Worm (Caenorhabditis elegans): Measurements from ENCODE around the gene lro-1.

Gene lro-1

DNA sequence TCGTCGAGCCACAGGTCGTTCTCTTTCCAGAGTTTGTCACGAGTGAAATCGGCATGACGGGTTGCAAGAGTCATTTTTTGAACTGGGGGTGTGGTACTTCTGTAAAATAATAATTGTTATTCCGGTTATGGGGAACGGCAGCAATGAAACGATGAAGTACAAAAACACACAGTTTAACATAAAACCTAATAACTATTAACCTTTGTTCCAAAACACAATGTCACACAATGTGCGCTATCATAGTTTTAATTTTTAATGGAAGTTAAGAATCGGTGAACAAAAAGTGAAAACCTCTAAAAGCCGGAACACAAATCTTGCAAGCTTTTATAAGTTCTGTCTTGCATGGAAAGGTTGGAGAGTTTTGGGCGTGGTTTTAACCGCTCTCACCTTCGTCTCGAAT is 36.4 kb upstream of the lro-1 start, which contains the start of gene hsp-43:
Gene hsp-43, minus strand, starts transcription at position 101 of the 400 bp plus-strand sequence.
- TF ChIP-seq eyg-1 (tag; optimal IDR thresholded peaks at IDR 0.05) (no peak), mec-3 (tag; optimal IDR thresholded peaks at IDR 0.05; ENCODE audit: borderline replicate concordance) (no peak), ets-4 (tag; optimal IDR thresholded peaks at IDR 0.05) (no peak), gmeb-2 (tag; optimal IDR thresholded peaks at IDR 0.05) (no peak), unc-42 (tag; optimal IDR thresholded peaks at IDR 0.05) (no peak), npax-4 (tag; optimal IDR thresholded peaks at IDR 0.05) (no peak)

DNA sequence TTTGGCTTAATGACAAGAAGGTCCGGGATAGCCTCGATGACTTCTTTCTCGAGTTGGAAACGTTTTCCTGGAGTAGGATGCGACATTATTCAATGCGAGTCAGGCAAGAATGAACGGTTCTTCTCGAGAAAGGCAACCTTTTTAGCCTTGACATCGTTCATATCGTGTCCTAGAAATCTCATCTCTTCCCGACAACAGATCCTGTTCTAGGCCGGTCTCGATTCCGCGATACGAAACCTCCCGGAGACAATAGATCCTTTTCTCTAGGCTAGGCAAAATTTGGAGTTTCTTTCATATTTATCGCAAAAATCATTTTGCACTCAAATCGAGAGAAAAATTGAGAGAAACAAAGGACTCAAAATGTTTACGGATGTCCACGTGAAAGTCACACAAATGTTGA is 32.9 kb upstream of the lro-1 start, which contains the start of gene rml-3:
Gene rml-3, minus strand, starts transcription at position 93 of the 400 bp plus-strand sequence.
- TF ChIP-seq ceh-6 (GFP tag; optimal IDR thresholded peaks at IDR 0.05) = no peak
- peak; percentile 51 for TF ChIP-seq rnt-1 (tag; optimal IDR thresholded peaks at IDR 0.05)

DNA sequence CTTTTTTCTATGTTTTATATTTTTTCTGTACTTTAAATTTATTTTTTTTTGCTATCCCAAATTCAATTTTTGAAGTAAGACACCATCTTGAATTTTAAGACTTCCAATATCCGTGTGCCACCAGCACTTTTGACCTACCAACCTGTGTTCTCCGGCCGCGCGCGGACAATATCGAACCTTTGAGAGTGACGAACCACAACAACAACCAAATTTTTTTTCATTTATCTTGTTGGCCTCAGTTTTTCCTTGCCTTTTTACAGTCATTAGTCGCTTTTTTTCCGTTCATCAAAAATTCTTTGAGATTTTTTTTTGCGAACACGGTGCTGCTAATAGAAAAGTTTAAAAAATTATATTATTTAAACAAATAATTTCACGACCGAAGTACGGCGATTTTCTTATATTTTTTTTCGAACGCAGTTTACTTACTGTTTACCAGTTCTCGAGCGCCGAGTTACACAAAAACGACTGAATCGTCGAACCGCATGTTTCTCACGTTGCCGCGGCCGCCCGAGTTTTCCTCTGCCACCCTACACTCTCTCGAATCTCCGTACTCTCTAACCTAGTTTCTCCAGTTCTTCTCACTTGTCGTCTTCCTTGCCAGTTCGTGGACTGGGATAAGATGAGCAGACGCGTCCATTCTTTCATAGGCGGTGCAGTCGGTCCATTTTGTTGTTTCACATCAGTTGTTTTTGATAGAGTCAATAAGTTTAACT is 31.8 kb upstream of the lro-1 start:
- TF ChIP-seq madf-2 (tag; optimal IDR thresholded peaks at IDR 0.05) = no peak
- TF ChIP-seq ceh-18 (tag; optimal IDR thresholded peaks at IDR 0.05) = peak; percentile 4
- no peak for TF ChIP-seq ceh-22 (tag; optimal IDR thresholded peaks at IDR 0.05)

DNA sequence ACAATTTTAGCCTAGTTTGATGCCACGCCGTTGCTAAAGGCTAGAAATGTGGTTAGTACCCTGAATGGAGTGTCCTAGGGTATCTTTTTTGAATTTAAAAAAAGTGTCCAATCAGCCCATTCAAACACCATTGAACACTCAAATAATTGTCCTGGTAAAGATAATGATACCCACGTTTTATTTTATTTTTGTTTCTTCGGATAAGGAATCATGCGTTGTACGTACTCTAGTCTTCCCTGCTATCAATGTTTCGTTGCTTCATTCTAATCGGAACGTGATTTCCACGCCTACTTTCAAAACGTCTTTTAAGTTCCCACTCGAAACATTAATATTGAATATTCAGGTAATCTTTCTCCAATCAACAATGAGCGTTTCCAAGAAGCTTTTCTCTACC is 31.3 kb upstream of the lro-1 start, which contains the start of gene got-2.2:
Gene got-2.2, plus strand, starts transcription at position 344 of the 394 bp plus-strand sequence.
- TF ChIP-seq gmeb-2 (tag; optimal IDR thresholded peaks at IDR 0.05) = no peak
- no peak for TF ChIP-seq ceh-14 (tag; optimal IDR thresholded peaks at IDR 0.05)
- TF ChIP-seq syd-9 (tag; optimal IDR thresholded peaks at IDR 0.05) = no peak
- TF ChIP-seq unc-86 (tag; optimal IDR thresholded peaks at IDR 0.05) = no peak
- TF ChIP-seq npax-4 (tag; optimal IDR thresholded peaks at IDR 0.05) = no peak
- TF ChIP-seq pag-3 (tag; optimal IDR thresholded peaks at IDR 0.05; ENCODE audit: borderline replicate concordance) = no peak
- TF ChIP-seq pat-9 (tag; optimal IDR thresholded peaks at IDR 0.05) = no peak
- TF ChIP-seq fkh-10 (GFP tag; optimal IDR thresholded peaks at IDR 0.05) = no peak
- no peak for TF ChIP-seq C08G9.2 (tag; optimal IDR thresholded peaks at IDR 0.05)
- TF ChIP-seq sox-4 (tag; optimal IDR thresholded peaks at IDR 0.05) = no peak
- TF ChIP-seq T23F11.4 (GFP tag; optimal IDR thresholded peaks at IDR 0.05) = no peak
- no peak for TF ChIP-seq ceh-24 (tag; optimal IDR thresholded peaks at IDR 0.05)
- no peak for TF ChIP-seq ama-1 (optimal IDR thresholded peaks at IDR 0.05)
- no peak for TF ChIP-seq dmd-4 (tag; optimal IDR thresholded peaks at IDR 0.05; ENCODE audit: borderline replicate concordance)
- no peak for TF ChIP-seq hlh-30 (tag; optimal IDR thresholded peaks at IDR 0.05; ENCODE audit: insufficient read depth)

DNA sequence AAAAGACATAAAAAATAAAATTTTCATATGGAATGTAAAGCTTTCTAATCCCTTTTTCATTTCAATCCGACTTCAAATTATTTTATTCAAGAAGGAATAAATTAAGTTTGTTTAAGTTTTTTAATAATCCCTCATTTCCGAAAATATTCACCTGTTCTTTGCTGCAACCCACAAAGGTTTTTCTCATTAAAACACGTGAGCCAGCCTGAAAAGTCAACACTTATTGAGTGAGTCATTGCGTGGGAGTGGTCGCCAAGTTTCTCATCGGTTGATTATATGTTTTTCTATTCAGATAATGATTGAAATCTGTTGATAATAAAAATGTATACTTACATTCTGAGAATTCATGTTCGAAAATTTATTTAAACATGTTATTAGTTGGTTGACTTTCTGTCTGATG is 26.4 kb upstream of the lro-1 start:
- TF ChIP-seq eyg-1 (tag; optimal IDR thresholded peaks at IDR 0.05) (no peak), fax-1 (tag; optimal IDR thresholded peaks at IDR 0.05) (no peak)

DNA sequence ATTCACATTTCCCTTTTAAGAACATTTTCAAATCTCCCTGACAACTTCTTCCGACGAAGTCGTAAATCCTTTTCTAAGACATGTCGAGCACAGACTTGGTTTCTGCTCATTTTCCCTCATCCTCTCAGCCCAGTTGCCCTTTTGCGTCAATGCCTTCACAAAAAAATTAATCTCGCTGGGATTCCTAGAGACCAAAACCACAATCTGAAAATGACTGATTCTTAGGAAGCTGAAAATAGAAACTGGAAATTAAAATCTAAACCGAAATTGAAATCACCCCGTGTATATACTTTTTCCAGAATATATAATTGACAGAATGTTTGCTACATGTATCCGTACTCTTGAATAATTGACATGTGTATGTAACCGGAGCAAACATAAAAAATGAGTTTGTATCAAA is 24.9 kb upstream of the lro-1 start:
- no peak for TF ChIP-seq madf-2 (tag; optimal IDR thresholded peaks at IDR 0.05)
- no peak for TF ChIP-seq eyg-1 (tag; optimal IDR thresholded peaks at IDR 0.05)
- no peak for TF ChIP-seq ceh-45 (GFP tag; IDR thresholded peaks at IDR 0.05)
- no peak for TF ChIP-seq K09A11.1 (tag; optimal IDR thresholded peaks at IDR 0.05; ENCODE audit: insufficient read depth)
- TF ChIP-seq npax-4 (tag; optimal IDR thresholded peaks at IDR 0.05) = no peak
- no peak for TF ChIP-seq ttx-3 (tag; optimal IDR thresholded peaks at IDR 0.05)
- TF ChIP-seq C08G9.2 (tag; optimal IDR thresholded peaks at IDR 0.05) = no peak
- TF ChIP-seq ceh-14 (tag; optimal IDR thresholded peaks at IDR 0.05) = no peak
- no peak for TF ChIP-seq K02D7.2 (tag; optimal IDR thresholded peaks at IDR 0.05)
- TF ChIP-seq mec-3 (tag; optimal IDR thresholded peaks at IDR 0.05; ENCODE audit: borderline replicate concordance) = no peak
